Fruit fly (Drosophila melanogaster) whole organism, embryonic: Measurements from ENCODE around the gene Sytbeta.

Experiments used
- Abd-B ChIP-seq: fragments of 200-800 bp; sonication (Bioruptor generic); optimal IDR thresholded peaks from 2 replicates; lab custom pipeline; 2018; ENCODE audit warnings: missing biosample characterization, mild to moderate bottlenecking, missing genetic modification characterization, moderate library complexity
- BEAF-32 ChIP-seq: fragments of 200-800 bp; sonication (Bioruptor generic); optimal IDR thresholded peaks from 3 replicates; lab custom pipeline; 2017; ENCODE audit warnings: missing biosample characterization, missing genetic modification characterization, mild to moderate bottlenecking, moderate library complexity, missing genetic modification reagents
- Bgb ChIP-seq: fragments of 200-800 bp; sonication (Bioruptor generic); IDR thresholded peaks from 2 replicates; pipeline ENCODE4 v1.3.6; 2022; ENCODE audit warnings: missing biosample characterization, missing genetic modification characterization; ENCODE audit not compliant: partially characterized antibody
- CG11456 ChIP-seq: fragments of 200-800 bp; sonication (Bioruptor generic); IDR thresholded peaks from 3 replicates; pipeline ENCODE4 v1.3.6; 2022; ENCODE audit warnings: missing biosample characterization, missing genetic modification characterization
- CG12071 ChIP-seq: fragments of 200-800 bp; sonication (Bioruptor generic); optimal IDR thresholded peaks from 3 replicates; lab custom pipeline; 2018; ENCODE audit warnings: missing biosample characterization, mild to moderate bottlenecking, missing genetic modification characterization
- CG13424 ChIP-seq: fragments of 200-800 bp; sonication (Bioruptor generic); optimal IDR thresholded peaks from 2 replicates; lab custom pipeline; 2019; ENCODE audit warnings: missing biosample characterization, mild to moderate bottlenecking, missing genetic modification characterization, moderate library complexity
- CG15601 ChIP-seq: fragments of 200-800 bp; sonication (Bioruptor generic); optimal IDR thresholded peaks from 3 replicates; lab custom pipeline; 2019; ENCODE audit warnings: missing biosample characterization, mild to moderate bottlenecking, missing genetic modification characterization, moderate library complexity
- CG16863 ChIP-seq: fragments of 200-800 bp; sonication (Bioruptor generic); optimal IDR thresholded peaks from 3 replicates; lab custom pipeline; 2016; ENCODE audit warnings: missing biosample characterization, missing genetic modification characterization
- CG17359 ChIP-seq: fragments of 200-800 bp; sonication (Bioruptor generic); optimal IDR thresholded peaks from 3 replicates; lab custom pipeline; 2018; ENCODE audit warnings: missing biosample characterization, mild to moderate bottlenecking, missing genetic modification characterization, moderate library complexity
- CG30431 ChIP-seq: fragments of 200-800 bp; sonication (Bioruptor generic); optimal IDR thresholded peaks from 2 replicates; lab custom pipeline; 2017; ENCODE audit warnings: missing biosample characterization, missing genetic modification characterization
- CG42726 ChIP-seq: fragments of 200-800 bp; sonication (Bioruptor generic); IDR thresholded peaks from 2 replicates; pipeline ENCODE4 v1.3.6; 2022; ENCODE audit warnings: missing biosample characterization, missing genetic modification characterization; ENCODE audit not compliant: partially characterized antibody
- CG4404 ChIP-seq: fragments of 200-800 bp; sonication (Bioruptor generic); IDR thresholded peaks from 2 replicates; pipeline ENCODE4 v1.3.6; 2022; ENCODE audit warnings: missing biosample characterization, missing genetic modification characterization
- CG7839 ChIP-seq: fragments of 200-800 bp; sonication (Bioruptor generic); optimal IDR thresholded peaks from 3 replicates; lab custom pipeline; 2018; ENCODE audit warnings: missing biosample characterization, mild to moderate bottlenecking, missing genetic modification characterization, moderate library complexity
- CG8290 ChIP-seq, 3 experiments: fragments of 200-800 bp; sonication (Bioruptor generic); optimal IDR thresholded peaks; 2 replicates each; lab custom pipeline; 2016 to 2019; ENCODE audit warnings: missing biosample characterization in 3 of 3, missing genetic modification characterization in 3 of 3, mild to moderate bottlenecking in 2 of 3, moderate library complexity in 1 of 3
- CG9817 ChIP-seq: fragments of 200-800 bp; sonication (Bioruptor generic); optimal IDR thresholded peaks from 2 replicates; lab custom pipeline; 2018; ENCODE audit warnings: missing biosample characterization, mild to moderate bottlenecking, missing genetic modification characterization, moderate library complexity
- CG9932 ChIP-seq: fragments of 200-800 bp; sonication (Bioruptor generic); IDR thresholded peaks from 2 replicates; pipeline ENCODE4 v1.3.6; 2022; ENCODE audit warnings: missing biosample characterization, missing genetic modification characterization
- Deaf1 ChIP-seq: fragments of 200-800 bp; optimal IDR thresholded peaks from 3 replicates; lab custom pipeline; 2019; ENCODE audit warnings: missing biosample characterization, mild to moderate bottlenecking, missing genetic modification characterization, moderate library complexity
- Dfd ChIP-seq, 2 experiments: fragments of >200 bp; optimal IDR thresholded peaks; 2 replicates each; lab custom pipeline; 2017; ENCODE audit warnings: missing biosample characterization in 2 of 2, missing genetic modification characterization in 2 of 2
- Dll ChIP-seq: fragments of 200-800 bp; sonication (Bioruptor generic); IDR thresholded peaks from 4 replicates; pipeline ENCODE4 v1.3.6; 2022; ENCODE audit warnings: missing biosample characterization, missing genetic modification characterization; ENCODE audit not compliant: partially characterized antibody
- Dp ChIP-seq: fragments of 200-800 bp; sonication (Bioruptor generic); optimal IDR thresholded peaks from 2 replicates; lab custom pipeline; 2018; ENCODE audit warnings: missing biosample characterization, mild to moderate bottlenecking, missing genetic modification characterization, moderate library complexity
- E2f1 ChIP-seq: fragments of 200-800 bp; sonication (Bioruptor generic); IDR thresholded peaks from 2 replicates; pipeline ENCODE4 v1.3.6; 2022; ENCODE audit warnings: missing biosample characterization, missing genetic modification characterization
- Hmr ChIP-seq: fragments of 200-800 bp; sonication (Bioruptor generic); optimal IDR thresholded peaks from 3 replicates; lab custom pipeline; 2017; ENCODE audit warnings: mild to moderate bottlenecking, missing biosample characterization, missing genetic modification reagents, missing genetic modification characterization
- Hmx ChIP-seq: fragments of 200-800 bp; sonication (Bioruptor generic); optimal IDR thresholded peaks from 2 replicates; lab custom pipeline; 2016; ENCODE audit warnings: missing biosample characterization, missing genetic modification characterization
- Hr39 ChIP-seq: fragments of >200 bp; optimal IDR thresholded peaks from 2 replicates; lab custom pipeline; 2017
- Hr51 ChIP-seq, 2 experiments: fragments of 200-800 bp; sonication (Bioruptor generic); optimal IDR thresholded peaks; 2 replicates in 1 of 2; 3 replicates in 1 of 2; lab custom pipeline; 2016 to 2018; ENCODE audit warnings: missing biosample characterization in 2 of 2, missing genetic modification characterization in 2 of 2, mild to moderate bottlenecking in 1 of 2, moderate library complexity in 1 of 2
- MBD-R2 ChIP-seq: fragments of 200-800 bp; sonication (Bioruptor generic); IDR thresholded peaks from 2 replicates; pipeline ENCODE4 v1.3.6; 2022; ENCODE audit warnings: missing biosample characterization, missing genetic modification characterization
- Ravus ChIP-seq: fragments of 200-800 bp; sonication (Bioruptor generic); IDR thresholded peaks from 2 replicates; pipeline ENCODE4 v1.3.6; 2022; ENCODE audit warnings: missing biosample characterization, missing genetic modification characterization
- ab ChIP-seq: fragments of 200-800 bp; sonication (Bioruptor generic); optimal IDR thresholded peaks from 2 replicates; lab custom pipeline; 2016; ENCODE audit warnings: missing biosample characterization, missing genetic modification characterization
- chif ChIP-seq, 2 experiments: fragments of 200-800 bp; sonication (Bioruptor generic); optimal IDR thresholded peaks; 3 replicates each; lab custom pipeline; 2016; ENCODE audit warnings: missing biosample characterization in 2 of 2, missing genetic modification characterization in 2 of 2
- crp ChIP-seq, 2 experiments: fragments of 200-800 bp; sonication (Bioruptor generic); optimal IDR thresholded peaks; 2 replicates in 1 of 2; 3 replicates in 1 of 2; lab custom pipeline; 2017; ENCODE audit warnings: missing biosample characterization in 2 of 2, missing genetic modification characterization in 2 of 2, mild to moderate bottlenecking in 1 of 2, moderate library complexity in 1 of 2
- emc ChIP-seq: fragments of 200-800 bp; sonication (Bioruptor generic); optimal IDR thresholded peaks from 2 replicates; lab custom pipeline; 2016; ENCODE audit warnings: missing biosample characterization, missing genetic modification characterization
- ftz-f1 ChIP-seq: fragments of 200-800 bp; sonication (Bioruptor generic); optimal IDR thresholded peaks from 2 replicates; lab custom pipeline; 2016; ENCODE audit warnings: missing biosample characterization, missing genetic modification characterization
- gem ChIP-seq: fragments of 200-800 bp; sonication (Bioruptor generic); optimal IDR thresholded peaks from 2 replicates; lab custom pipeline; 2019; ENCODE audit warnings: missing biosample characterization, mild to moderate bottlenecking, missing genetic modification characterization, moderate library complexity
- insv ChIP-seq, 2 experiments: fragments of 200-800 bp; sonication (Bioruptor generic); optimal IDR thresholded peaks; 3 replicates each; lab custom pipeline; 2016 to 2018; ENCODE audit warnings: missing biosample characterization in 2 of 2, missing genetic modification characterization in 2 of 2
- klu ChIP-seq: fragments of 200-800 bp; sonication (Bioruptor generic); IDR thresholded peaks from 2 replicates; pipeline ENCODE4 v1.3.6; 2022; ENCODE audit warnings: missing biosample characterization, missing genetic modification characterization
- lab ChIP-seq: fragments of 200-800 bp; sonication (Bioruptor generic); optimal IDR thresholded peaks from 3 replicates; lab custom pipeline; 2017; ENCODE audit warnings: missing biosample characterization, missing genetic modification characterization, mild to moderate bottlenecking, moderate library complexity, missing genetic modification reagents
- lbe ChIP-seq: fragments of 200-800 bp; sonication (Bioruptor generic); optimal IDR thresholded peaks from 2 replicates; lab custom pipeline; 2016; ENCODE audit warnings: missing biosample characterization, mild to moderate bottlenecking, missing genetic modification characterization
- luna ChIP-seq: fragments of 200-800 bp; sonication (Bioruptor generic); optimal IDR thresholded peaks from 2 replicates; lab custom pipeline; 2016; ENCODE audit warnings: missing biosample characterization, missing genetic modification characterization
- nau ChIP-seq: fragments of 200-800 bp; sonication (Bioruptor generic); optimal IDR thresholded peaks from 3 replicates; lab custom pipeline; 2017; ENCODE audit warnings: missing biosample characterization, mild to moderate bottlenecking, missing genetic modification characterization, missing genetic modification reagents
- oc ChIP-seq: fragments of 200-800 bp; sonication (Bioruptor generic); optimal IDR thresholded peaks from 2 replicates; lab custom pipeline; 2018; ENCODE audit warnings: missing biosample characterization, mild to moderate bottlenecking, missing genetic modification characterization, moderate library complexity
- phol ChIP-seq: fragments of 200-800 bp; sonication (Bioruptor generic); optimal IDR thresholded peaks from 3 replicates; lab custom pipeline; 2018; ENCODE audit warnings: missing biosample characterization, mild to moderate bottlenecking, missing genetic modification characterization, moderate library complexity
- prd ChIP-seq, 3 experiments: fragments of >200 bp in 2 of 3; fragments of 200-800 bp in 1 of 3; sonication (Bioruptor generic) in 1 of 3; optimal IDR thresholded peaks in 2 of 3; IDR thresholded peaks in 1 of 3; 2 replicates in 2 of 3; 3 replicates in 1 of 3; pipeline versions ENCODE4 v1.3.6 to Lab custom; 2017 to 2022; ENCODE audit warnings: missing biosample characterization in 1 of 3, missing genetic modification characterization in 1 of 3
- ranshi ChIP-seq: fragments of 200-800 bp; sonication (Bioruptor generic); IDR thresholded peaks from 2 replicates; pipeline ENCODE4 v1.3.6; 2022; ENCODE audit warnings: missing biosample characterization, missing genetic modification characterization
- stwl ChIP-seq: fragments of 200-800 bp; sonication (Bioruptor generic); optimal IDR thresholded peaks from 3 replicates; lab custom pipeline; 2018; ENCODE audit warnings: missing biosample characterization, mild to moderate bottlenecking, missing genetic modification characterization, moderate library complexity
- tio ChIP-seq: fragments of 200-800 bp; sonication (Bioruptor generic); optimal IDR thresholded peaks from 2 replicates; lab custom pipeline; 2017; ENCODE audit warnings: missing biosample characterization, missing genetic modification characterization, inconsistent platforms
- zf30C ChIP-seq: fragments of 200-800 bp; sonication (Bioruptor generic); optimal IDR thresholded peaks from 3 replicates; lab custom pipeline; 2018; ENCODE audit warnings: missing biosample characterization, mild to moderate bottlenecking, missing genetic modification characterization
- zfh1 ChIP-seq: fragments of 200-800 bp; sonication (Bioruptor generic); IDR thresholded peaks from 3 replicates; pipeline ENCODE4 v1.3.6; 2022; ENCODE audit warnings: missing biosample characterization, missing genetic modification characterization

Gene Sytbeta

DNA sequence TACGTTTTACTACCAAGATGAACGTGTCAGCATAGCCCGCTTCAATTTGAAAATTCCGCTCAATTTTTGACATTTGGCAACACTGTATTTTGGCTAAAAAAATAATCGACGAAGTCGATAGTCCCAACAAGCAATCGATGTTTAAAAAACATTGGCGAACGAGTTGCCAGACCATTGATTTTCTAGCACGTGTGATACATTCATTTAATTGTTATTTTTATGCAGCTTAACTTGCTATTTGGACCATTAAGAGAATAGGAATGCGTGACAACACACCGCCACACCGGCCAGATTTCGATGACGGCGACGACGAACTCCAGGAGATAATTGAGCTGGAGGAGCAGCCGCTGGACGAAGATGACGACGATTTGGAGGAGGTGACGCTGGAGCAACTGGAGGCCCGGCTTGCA lies 82.1 kb downstream of the Sytbeta start, which contains the start of gene CG5114 (continued):
- TF ChIP-seq ab (peak; percentile 19), lbe (GFP tag; lab: Kevin White, UChicago) (peak; percentile 41), phol (tag; lab: Kevin White, UChicago) (peak; percentile 68), nau (GFP tag; lab: Kevin White, UChicago) (no peak), CG15601 (tag; lab: Kevin White, UChicago) (peak; percentile 6), CG8290 (GFP tag; optimal IDR thresholded peaks at IDR 0.05; lab: Kevin White, UChicago) (no peak), CG8290 (tag; optimal IDR thresholded peaks at IDR 0.05; lab: Kevin White, UChicago) (peak in 1 of 2 experiments; percentile 83), Dfd (GFP tag; optimal IDR thresholded peaks at IDR 0.05; lab: Kevin White, UChicago) (no peak), oc (tag; lab: Kevin White, UChicago) (no peak), chif (GFP tag; optimal IDR thresholded peaks at IDR 0.05; lab: Kevin White, UChicago) (peak; percentile 25 to 51), CG7839 (tag; lab: Kevin White, UChicago) (peak; percentile 2), CG42726 (GFP tag; lab: Robert Waterston, UW) (peak; percentile 93), insv (GFP tag; optimal IDR thresholded peaks at IDR 0.05; lab: Kevin White, UChicago) (peak in 1 of 2 experiments; percentile 23), CG4404 (GFP tag; lab: Robert Waterston, UW) (no peak), Hr51 (GFP tag; optimal IDR thresholded peaks at IDR 0.05; lab: Kevin White, UChicago) (no peak), CG9817 (peak; percentile 22), CG12071 (GFP tag; lab: Kevin White, UChicago) (no peak), Deaf1 (tag; lab: Kevin White, UChicago) (no peak), prd (optimal IDR thresholded peaks at IDR 0.05; lab: Kevin White, UChicago) (no peak), prd (GFP tag; IDR thresholded peaks at IDR 0.05; lab: Robert Waterston, UW) (no peak), zf30C (peak; percentile 24), tio (GFP tag; lab: Kevin White, UChicago) (no peak), Hmx (GFP tag; lab: Kevin White, UChicago) (no peak), CG9932 (no peak), E2f1 (GFP tag; lab: Robert Waterston, UW) (no peak), CG11456 (no peak), Ravus (GFP tag; lab: Robert Waterston, UW) (no peak), ranshi (GFP tag; lab: Robert Waterston, UW) (no peak), Hmr (GFP tag; lab: Kevin White, UChicago) (peak; percentile 41), Dp (GFP tag; lab: Kevin White, UChicago) (peak; percentile 99), klu (no peak), CG13424 (peak; percentile 20), crp (GFP tag; optimal IDR thresholded peaks at IDR 0.05; lab: Kevin White, UChicago) (peak in 1 of 2 experiments; percentile 25), CG17359 (peak; percentile 14), luna (peak; percentile 1), lab (peak; percentile 65), ftz-f1 (GFP tag; lab: Kevin White, UChicago) (peak; percentile 46), Bgb (GFP tag; lab: Robert Waterston, UW) (peak; percentile 94), stwl (tag; lab: Kevin White, UChicago) (peak; percentile 95), emc (no peak), CG16863 (GFP tag; lab: Kevin White, UChicago) (peak; percentile 13), Hr39 (no peak), Abd-B (peak; percentile 46), MBD-R2 (GFP tag; lab: Robert Waterston, UW) (peak; percentile 89), BEAF-32 (GFP tag; lab: Kevin White, UChicago) (peak; percentile 93), zfh1 (GFP tag; lab: Robert Waterston, UW) (0 out of 3 replicates have a peak, but pooled peaks have one; percentile 50), gem (tag; lab: Kevin White, UChicago) (peak; percentile 29), Dll (GFP tag; lab: Robert Waterston, UW) (peak; percentile 93), CG30431 (no peak)
